Worm (Caenorhabditis elegans) whole organism, L2 larva: ENCODE measurements around the gene C05C9.1.
A peak's percentile ranks its signal among the peaks of the same experiment; 100 is the strongest.

Experiments used
- F13H6.1 ChIP-seq: sonication (generic microtip); optimal IDR thresholded peaks from 2 replicates; lab custom pipeline; 2016; ENCODE audit warnings: missing genetic modification characterization, missing compliant biosample characterization
- R02D3.7 ChIP-seq: fragments of 150-350 bp; optimal IDR thresholded peaks from 2 replicates; lab custom pipeline; 2014; ENCODE audit warnings: missing biosample characterization, missing genetic modification characterization
- ZK546.5 ChIP-seq: sonication (generic microtip); optimal IDR thresholded peaks from 2 replicates; lab custom pipeline; 2017; ENCODE audit warnings: missing biosample characterization, missing genetic modification characterization
- alr-1 ChIP-seq: fragments of 150-350 bp; optimal IDR thresholded peaks from 2 replicates; lab custom pipeline; 2014; ENCODE audit warnings: missing biosample characterization, missing genetic modification characterization
- ama-1 ChIP-seq: fragments of 150-350 bp; optimal IDR thresholded peaks from 2 replicates; lab custom pipeline; 2018; ENCODE audit warnings: inconsistent platforms
- blmp-1 ChIP-seq: sonication (generic microtip); optimal IDR thresholded peaks from 2 replicates; lab custom pipeline; 2017; ENCODE audit warnings: missing genetic modification characterization, mild to moderate bottlenecking, missing compliant biosample characterization, antibody characterized with exemption, moderate library complexity; ENCODE audit not compliant: insufficient read depth
- ceh-16 ChIP-seq: fragments of 150-350 bp; optimal IDR thresholded peaks from 2 replicates; lab custom pipeline; 2014; ENCODE audit warnings: missing biosample characterization, missing genetic modification characterization
- ceh-82 ChIP-seq: fragments of 150-350 bp; optimal IDR thresholded peaks from 2 replicates; lab custom pipeline; 2014; ENCODE audit warnings: missing biosample characterization, missing genetic modification characterization
- crh-2 ChIP-seq: sonication (generic microtip); optimal IDR thresholded peaks from 2 replicates; lab custom pipeline; 2017; ENCODE audit warnings: missing biosample characterization, missing genetic modification characterization
- dmd-4 ChIP-seq: sonication (generic microtip); optimal IDR thresholded peaks from 2 replicates; lab custom pipeline; 2017; ENCODE audit warnings: missing biosample characterization, missing genetic modification characterization
- egl-27 ChIP-seq: sonication (generic microtip); optimal IDR thresholded peaks from 3 replicates; lab custom pipeline; 2017; ENCODE audit warnings: missing biosample characterization, missing genetic modification reagents, missing genetic modification characterization
- elt-1 ChIP-seq: fragments of 150-350 bp; optimal IDR thresholded peaks from 2 replicates; lab custom pipeline; 2014; ENCODE audit warnings: missing biosample characterization, missing genetic modification characterization
- gmeb-1 ChIP-seq: fragments of 150-350 bp; optimal IDR thresholded peaks from 2 replicates; lab custom pipeline; 2014; ENCODE audit warnings: missing biosample characterization, missing genetic modification characterization
- lin-11 ChIP-seq: fragments of 150-350 bp; sonication (generic microtip); optimal IDR thresholded peaks from 2 replicates; lab custom pipeline; 2014; ENCODE audit warnings: missing biosample characterization, missing genetic modification characterization, inconsistent platforms, mixed read lengths
- lin-13 ChIP-seq: fragments of 150-350 bp; optimal IDR thresholded peaks from 2 replicates; lab custom pipeline; 2014; ENCODE audit warnings: missing biosample characterization, missing genetic modification reagents, missing genetic modification characterization
- lin-39 ChIP-seq: fragments of 150-350 bp; optimal IDR thresholded peaks from 2 replicates; lab custom pipeline; 2014; ENCODE audit warnings: missing biosample characterization, missing genetic modification reagents, missing genetic modification characterization
- mbf-1 ChIP-seq: sonication (generic microtip); optimal IDR thresholded peaks from 2 replicates; lab custom pipeline; 2017; ENCODE audit warnings: missing biosample characterization, missing genetic modification characterization
- mdl-1 ChIP-seq, 2 experiments: fragments of 150-350 bp in 1 of 2; sonication (generic microtip) in 1 of 2; optimal IDR thresholded peaks; 2 replicates each; lab custom pipeline; 2017; ENCODE audit warnings: missing biosample characterization in 2 of 2, missing genetic modification characterization in 2 of 2
- nhr-11 ChIP-seq: fragments of 150-350 bp; optimal IDR thresholded peaks from 2 replicates; lab custom pipeline; 2014; ENCODE audit warnings: missing biosample characterization, missing genetic modification characterization
- nhr-12 ChIP-seq: fragments of 150-350 bp; optimal IDR thresholded peaks from 2 replicates; lab custom pipeline; 2014; ENCODE audit warnings: missing biosample characterization, missing genetic modification characterization
- nhr-129 ChIP-seq: fragments of 150-350 bp; optimal IDR thresholded peaks from 2 replicates; lab custom pipeline; 2014; ENCODE audit warnings: missing biosample characterization, missing genetic modification characterization
- nhr-21 ChIP-seq: fragments of 150-350 bp; optimal IDR thresholded peaks from 2 replicates; lab custom pipeline; 2014; ENCODE audit warnings: missing biosample characterization, missing genetic modification characterization
- nhr-23 ChIP-seq: fragments of 150-350 bp; optimal IDR thresholded peaks from 2 replicates; lab custom pipeline; 2014; ENCODE audit warnings: missing biosample characterization, missing genetic modification reagents, missing genetic modification characterization
- nhr-237 ChIP-seq: fragments of 150-350 bp; optimal IDR thresholded peaks from 2 replicates; lab custom pipeline; 2014; ENCODE audit warnings: missing biosample characterization, missing genetic modification characterization
- nhr-25 ChIP-seq: fragments of 150-350 bp; sonication (generic microtip); optimal IDR thresholded peaks from 3 replicates; lab custom pipeline; 2014; ENCODE audit warnings: missing biosample characterization, missing genetic modification characterization
- nhr-77 ChIP-seq: fragments of 150-350 bp; optimal IDR thresholded peaks from 2 replicates; lab custom pipeline; 2014; ENCODE audit warnings: missing biosample characterization, missing genetic modification characterization
- sem-4 ChIP-seq: fragments of 150-350 bp; optimal IDR thresholded peaks from 2 replicates; lab custom pipeline; 2014; ENCODE audit warnings: missing biosample characterization, missing genetic modification reagents, missing genetic modification characterization
- sma-3 ChIP-seq: sonication (generic microtip); optimal IDR thresholded peaks from 2 replicates; lab custom pipeline; 2016; ENCODE audit warnings: missing genetic modification reagents, missing genetic modification characterization, missing compliant biosample characterization
- sma-9 ChIP-seq, 2 experiments: fragments of 150-350 bp in 1 of 2; sonication (generic microtip) in 1 of 2; optimal IDR thresholded peaks; 2 replicates each; lab custom pipeline; 2014 to 2016; ENCODE audit warnings: missing genetic modification characterization in 2 of 2, mild to moderate bottlenecking in 1 of 2, missing biosample characterization in 1 of 2, missing compliant biosample characterization in 1 of 2, missing genetic modification reagents in 1 of 2, moderate library complexity in 1 of 2
- snpc-4 ChIP-seq: fragments of 150-350 bp; optimal IDR thresholded peaks from 2 replicates; lab custom pipeline; 2014; ENCODE audit warnings: missing biosample characterization, missing genetic modification characterization
- unc-39 ChIP-seq: fragments of 150-350 bp; optimal IDR thresholded peaks from 2 replicates; lab custom pipeline; 2014; ENCODE audit warnings: missing biosample characterization, missing genetic modification characterization
- unc-62 ChIP-seq: fragments of 150-350 bp; optimal IDR thresholded peaks from 2 replicates; lab custom pipeline; 2014; ENCODE audit warnings: missing biosample characterization, missing genetic modification reagents, missing genetic modification characterization
- zag-1 ChIP-seq: fragments of 150-350 bp; optimal IDR thresholded peaks from 2 replicates; lab custom pipeline; 2014; ENCODE audit warnings: missing biosample characterization, missing genetic modification characterization
- ztf-1 ChIP-seq: fragments of 200-800 bp; sonication (Bioruptor generic); conservative IDR thresholded peaks from 2 replicates; pipeline ENCODE4 v1.3.6; 2022; ENCODE audit warnings: missing genetic modification characterization, missing compliant biosample characterization
- ztf-11 ChIP-seq: sonication (generic microtip); optimal IDR thresholded peaks from 2 replicates; lab custom pipeline; 2017; ENCODE audit warnings: missing biosample characterization, missing genetic modification characterization
- ztf-4 ChIP-seq: fragments of 150-350 bp; optimal IDR thresholded peaks from 2 replicates; lab custom pipeline; 2014; ENCODE audit warnings: missing biosample characterization, missing genetic modification characterization

C05C9.1 gene

ce11 chrX:11178599-11178998 is 18.0 kb downstream of the C05C9.1 start, which contains the start of gene gnrr-6:
gnrr-6 (plus strand) TSS chrX:11178899.
- TF ChIP-seq R02D3.7 (tag; lab: Kevin White, UChicago) (no peak), ceh-16 (tag; lab: Kevin White, UChicago) (no peak), nhr-11 (tag; lab: Kevin White, UChicago) (no peak), lin-11 (tag; lab: Kevin White, UChicago) (no peak), ztf-1 (GFP tag; lab: Robert Waterston, UW) (no peak), egl-27 (tag; lab: Kevin White, UChicago) (no peak), nhr-25 (tag; lab: Kevin White, UChicago) (no peak), sma-3 (GFP tag; lab: Kevin White, UChicago) (no peak), nhr-23 (no peak), nhr-12 (tag; lab: Kevin White, UChicago) (no peak)

- no peak for TF ChIP-seq dmd-4 (tag; lab: Kevin White, UChicago)
- TF ChIP-seq unc-39 (tag; lab: Kevin White, UChicago), result no peak
- TF ChIP-seq unc-62, result no peak
- TF ChIP-seq F13H6.1, result no peak
Observed at ce11 chrX:11185498-11185897, 24.9 kb downstream of the C05C9.1 start, which contains the start of gene gnrr-7. gnrr-7 (plus strand) TSS chrX:11185798.

- no peak for TF ChIP-seq alr-1 (tag; lab: Kevin White, UChicago)
- TF ChIP-seq mdl-1 (tag; optimal IDR thresholded peaks at IDR 0.05; lab: Kevin White, UChicago), result no peak
- no peak for TF ChIP-seq unc-62
- no peak for TF ChIP-seq lin-11 (tag; lab: Kevin White, UChicago)
- no peak for TF ChIP-seq nhr-11 (tag; lab: Kevin White, UChicago)
- TF ChIP-seq sma-3 (GFP tag; lab: Kevin White, UChicago), result no peak
- no peak for TF ChIP-seq R02D3.7 (tag; lab: Kevin White, UChicago)
- no peak for TF ChIP-seq lin-39 (tag; lab: Kevin White, UChicago)
- no peak for TF ChIP-seq egl-27 (tag; lab: Kevin White, UChicago)
- TF ChIP-seq nhr-23, result no peak
- no peak for TF ChIP-seq ztf-4 (tag; lab: Kevin White, UChicago)
- no peak for TF ChIP-seq mbf-1 (tag; lab: Kevin White, UChicago)
- no peak for TF ChIP-seq sma-9 (GFP tag; optimal IDR thresholded peaks at IDR 0.05; lab: Kevin White, UChicago)
- TF ChIP-seq sma-9 (tag; optimal IDR thresholded peaks at IDR 0.05; lab: Kevin White, UChicago), result no peak
- TF ChIP-seq nhr-77 (tag; lab: Kevin White, UChicago), result no peak
- no peak for TF ChIP-seq nhr-25 (tag; lab: Kevin White, UChicago)
- TF ChIP-seq nhr-129 (tag; lab: Kevin White, UChicago), result no peak
Observed at ce11 chrX:11189515-11189914, 28.9 kb downstream of the C05C9.1 start, which contains the start of gene F13D2.1. F13D2.1 (minus strand) TSS chrX:11189615.

ce11 chrX:11190443-11190842 is 29.8 kb downstream of the C05C9.1 start:
- peak; percentile 45 for TF ChIP-seq nhr-21 (tag; lab: Kevin White, UChicago)
- peak; percentile 21 for TF ChIP-seq sma-3 (GFP tag; lab: Kevin White, UChicago)
- no peak for TF ChIP-seq lin-11 (tag; lab: Kevin White, UChicago)
- TF ChIP-seq, all 48 proteins: peak for 2

- TF ChIP-seq nhr-77 (tag; lab: Kevin White, UChicago) (no peak), R02D3.7 (tag; lab: Kevin White, UChicago) (no peak), F13H6.1 (peak; percentile 5), lin-39 (tag; lab: Kevin White, UChicago) (no peak), sma-9 (GFP tag; optimal IDR thresholded peaks at IDR 0.05; lab: Kevin White, UChicago) (peak; percentile 33), sma-9 (tag; optimal IDR thresholded peaks at IDR 0.05; lab: Kevin White, UChicago) (no peak), ceh-82 (tag; lab: Kevin White, UChicago) (no peak), lin-13 (GFP tag; lab: Kevin White, UChicago) (no peak), gmeb-1 (tag; lab: Kevin White, UChicago) (no peak), ama-1 (no peak), blmp-1 (no peak), nhr-25 (tag; lab: Kevin White, UChicago) (no peak), sem-4 (no peak), ztf-11 (tag; lab: Kevin White, UChicago) (no peak), unc-62 (no peak), ZK546.5 (tag; lab: Kevin White, UChicago) (no peak), elt-1 (no peak), crh-2 (tag; lab: Kevin White, UChicago) (no peak), snpc-4 (tag; lab: Kevin White, UChicago) (no peak), nhr-129 (tag; lab: Kevin White, UChicago) (peak; percentile 52), zag-1 (tag; lab: Kevin White, UChicago) (no peak), nhr-237 (tag; lab: Kevin White, UChicago) (no peak)
Observed at ce11 chrX:11193670-11194069, 33.0 kb downstream of the C05C9.1 start.
